Fruit fly (Drosophila melanogaster) whole organism, embryonic: ENCODE measurements around the gene nAChRalpha6.
A peak's percentile ranks its signal among the peaks of the same experiment; 100 is the strongest.

Source experiments
- ATbp ChIP-seq: fragments of 200-800 bp; sonication (Bioruptor generic); optimal IDR thresholded peaks from 2 replicates; lab custom pipeline; 2017; ENCODE audit warnings: missing biosample characterization, mild to moderate bottlenecking, missing genetic modification characterization, missing genetic modification reagents
- Abd-B ChIP-seq: fragments of 200-800 bp; sonication (Bioruptor generic); optimal IDR thresholded peaks from 2 replicates; lab custom pipeline; 2018; ENCODE audit warnings: missing biosample characterization, mild to moderate bottlenecking, missing genetic modification characterization, moderate library complexity
- CG10959 ChIP-seq: fragments of 200-800 bp; sonication (Bioruptor generic); IDR thresholded peaks from 2 replicates; pipeline ENCODE4 v1.3.6; 2022; ENCODE audit warnings: missing biosample characterization, missing genetic modification characterization
- CG11247 ChIP-seq: fragments of 200-800 bp; sonication (Bioruptor generic); IDR thresholded peaks from 2 replicates; pipeline ENCODE4 v1.3.6; 2022; ENCODE audit warnings: missing biosample characterization, missing genetic modification characterization
- CG11696 ChIP-seq: fragments of 200-800 bp; sonication (Bioruptor generic); IDR thresholded peaks from 2 replicates; pipeline ENCODE4 v1.3.6; 2022; ENCODE audit warnings: missing biosample characterization, missing genetic modification characterization
- CG12299 ChIP-seq: fragments of 200-800 bp; sonication (Bioruptor generic); optimal IDR thresholded peaks from 2 replicates; lab custom pipeline; 2018; ENCODE audit warnings: missing biosample characterization, mild to moderate bottlenecking, missing genetic modification characterization
- CG13624 ChIP-seq: fragments of 200-800 bp; sonication (Bioruptor generic); optimal IDR thresholded peaks from 2 replicates; lab custom pipeline; 2016; ENCODE audit warnings: missing biosample characterization, missing genetic modification characterization
- CG14667 ChIP-seq: fragments of 200-800 bp; sonication (Bioruptor generic); IDR thresholded peaks from 2 replicates; pipeline ENCODE4 v1.3.6; 2022; ENCODE audit warnings: missing biosample characterization, missing genetic modification characterization
- CG1602 ChIP-seq: fragments of 200-800 bp; sonication (Bioruptor generic); optimal IDR thresholded peaks from 3 replicates; lab custom pipeline; 2016; ENCODE audit warnings: missing biosample characterization, missing genetic modification characterization
- CG17385 ChIP-seq: fragments of 200-800 bp; sonication (Bioruptor generic); optimal IDR thresholded peaks from 3 replicates; lab custom pipeline; 2018; ENCODE audit warnings: missing biosample characterization, mild to moderate bottlenecking, missing genetic modification characterization
- CG17912 ChIP-seq: fragments of 200-800 bp; sonication (Bioruptor generic); optimal IDR thresholded peaks from 2 replicates; lab custom pipeline; 2018; ENCODE audit warnings: missing biosample characterization, mild to moderate bottlenecking, missing genetic modification characterization
- CG2116 ChIP-seq: fragments of 200-800 bp; sonication (Bioruptor generic); optimal IDR thresholded peaks from 3 replicates; lab custom pipeline; 2018; ENCODE audit warnings: missing biosample characterization, mild to moderate bottlenecking, missing genetic modification characterization
- CG2120 ChIP-seq: fragments of 200-800 bp; sonication (Bioruptor generic); optimal IDR thresholded peaks from 3 replicates; lab custom pipeline; 2016; ENCODE audit warnings: missing biosample characterization, missing genetic modification characterization
- CG2199 ChIP-seq: fragments of 200-800 bp; sonication (Bioruptor generic); IDR thresholded peaks from 3 replicates; pipeline ENCODE4 v1.3.6; 2022; ENCODE audit warnings: missing biosample characterization, missing genetic modification characterization
- CG31224 ChIP-seq: fragments of 200-800 bp; sonication (Bioruptor generic); IDR thresholded peaks from 2 replicates; pipeline ENCODE4 v1.3.6; 2022; ENCODE audit warnings: missing biosample characterization, missing genetic modification characterization
- CG34224 ChIP-seq: fragments of 200-800 bp; sonication (Bioruptor generic); IDR thresholded peaks from 3 replicates; pipeline ENCODE4 v1.3.6; 2022; ENCODE audit warnings: missing biosample characterization, missing genetic modification characterization; ENCODE audit not compliant: partially characterized antibody
- CG4707 ChIP-seq: fragments of 200-800 bp; sonication (Bioruptor generic); optimal IDR thresholded peaks from 2 replicates; lab custom pipeline; 2018; ENCODE audit warnings: missing biosample characterization, mild to moderate bottlenecking, missing genetic modification characterization, moderate library complexity
- CG6175 ChIP-seq: fragments of 200-800 bp; sonication (Bioruptor generic); IDR thresholded peaks from 3 replicates; pipeline ENCODE4 v1.3.6; 2022; ENCODE audit warnings: missing biosample characterization, missing genetic modification characterization
- CG7745 ChIP-seq: fragments of 200-800 bp; sonication (Bioruptor generic); optimal IDR thresholded peaks from 2 replicates; lab custom pipeline; 2018; ENCODE audit warnings: missing biosample characterization, mild to moderate bottlenecking, missing genetic modification characterization, moderate library complexity
- CG8765 ChIP-seq: fragments of 200-800 bp; sonication (Bioruptor generic); IDR thresholded peaks from 2 replicates; pipeline ENCODE4 v1.3.6; 2022; ENCODE audit warnings: missing biosample characterization, missing genetic modification characterization
- CG8944 ChIP-seq: fragments of 200-800 bp; sonication (Bioruptor generic); optimal IDR thresholded peaks from 3 replicates; lab custom pipeline; 2016; ENCODE audit warnings: missing biosample characterization, missing genetic modification characterization
- Dll ChIP-seq: fragments of 200-800 bp; sonication (Bioruptor generic); IDR thresholded peaks from 4 replicates; pipeline ENCODE4 v1.3.6; 2022; ENCODE audit warnings: missing biosample characterization, missing genetic modification characterization; ENCODE audit not compliant: partially characterized antibody
- GATAe ChIP-seq: fragments of 200-800 bp; sonication (Bioruptor generic); conservative IDR thresholded peaks from 2 replicates; pipeline ENCODE4 v1.3.6; 2022; ENCODE audit warnings: missing biosample characterization, missing genetic modification characterization
- H2.0 ChIP-seq: fragments of 200-800 bp; sonication (Bioruptor generic); IDR thresholded peaks from 2 replicates; pipeline ENCODE4 v1.3.6; 2022; ENCODE audit warnings: missing biosample characterization, missing genetic modification characterization
- Kr ChIP-seq: fragments of 200-800 bp; sonication (Bioruptor generic); optimal IDR thresholded peaks from 2 replicates; lab custom pipeline; 2017; ENCODE audit warnings: missing biosample characterization, mild to moderate bottlenecking, missing genetic modification characterization
- NC2β ChIP-seq: fragments of 200-800 bp; sonication (Bioruptor generic); optimal IDR thresholded peaks from 2 replicates; lab custom pipeline; 2016; ENCODE audit warnings: missing biosample characterization, missing genetic modification characterization
- NK7.1 ChIP-seq: fragments of 200-800 bp; sonication (Bioruptor generic); optimal IDR thresholded peaks from 3 replicates; lab custom pipeline; 2016; ENCODE audit warnings: missing biosample characterization, missing genetic modification characterization
- Six4 ChIP-seq: fragments of 200-800 bp; sonication (Bioruptor generic); optimal IDR thresholded peaks from 2 replicates; lab custom pipeline; 2016; ENCODE audit warnings: missing biosample characterization, missing genetic modification characterization
- Taf1 ChIP-seq: fragments of 200-800 bp; sonication (Bioruptor generic); IDR thresholded peaks from 2 replicates; pipeline ENCODE4 v1.3.6; 2022; ENCODE audit warnings: missing biosample characterization, missing genetic modification characterization
- amos ChIP-seq: fragments of 200-800 bp; sonication (Bioruptor generic); IDR thresholded peaks from 2 replicates; pipeline ENCODE4 v1.3.6; 2022; ENCODE audit warnings: missing biosample characterization, missing genetic modification characterization; ENCODE audit not compliant: partially characterized antibody
- chm ChIP-seq: fragments of 200-800 bp; sonication (Bioruptor generic); IDR thresholded peaks from 2 replicates; pipeline ENCODE4 v1.3.6; 2022; ENCODE audit warnings: missing biosample characterization, missing genetic modification characterization
- corto ChIP-seq: fragments of 200-800 bp; sonication (Bioruptor generic); optimal IDR thresholded peaks from 2 replicates; lab custom pipeline; 2016; ENCODE audit warnings: missing biosample characterization, mild to moderate bottlenecking, missing genetic modification characterization, moderate library complexity
- da ChIP-seq: fragments of 200-800 bp; sonication (Bioruptor generic); optimal IDR thresholded peaks from 2 replicates; lab custom pipeline; 2016; ENCODE audit warnings: missing biosample characterization, missing genetic modification characterization
- dan ChIP-seq: fragments of 200-800 bp; sonication (Bioruptor generic); IDR thresholded peaks from 2 replicates; pipeline ENCODE4 v1.3.6; 2022; ENCODE audit warnings: missing biosample characterization, missing genetic modification characterization
- eyg ChIP-seq: fragments of 200-800 bp; sonication (Bioruptor generic); optimal IDR thresholded peaks from 3 replicates; lab custom pipeline; 2016; ENCODE audit warnings: missing biosample characterization, missing genetic modification characterization
- gcm ChIP-seq: fragments of 200-800 bp; sonication (Bioruptor generic); optimal IDR thresholded peaks from 2 replicates; lab custom pipeline; 2019; ENCODE audit warnings: missing biosample characterization, mild to moderate bottlenecking, missing genetic modification characterization, moderate library complexity
- hkb ChIP-seq, 2 experiments: fragments of 200-800 bp in 1 of 2; fragments of >200 bp in 1 of 2; sonication (Bioruptor generic) in 1 of 2; IDR thresholded peaks in 1 of 2; optimal IDR thresholded peaks in 1 of 2; 2 replicates each; pipeline versions ENCODE4 v1.3.6 to Lab custom; 2017 to 2022; ENCODE audit warnings: missing biosample characterization in 1 of 2, missing genetic modification characterization in 1 of 2
- jing ChIP-seq: fragments of 200-800 bp; sonication (Bioruptor generic); optimal IDR thresholded peaks from 2 replicates; lab custom pipeline; 2018; ENCODE audit warnings: missing biosample characterization, mild to moderate bottlenecking, missing genetic modification characterization
- luna ChIP-seq: fragments of 200-800 bp; sonication (Bioruptor generic); optimal IDR thresholded peaks from 2 replicates; lab custom pipeline; 2016; ENCODE audit warnings: missing biosample characterization, missing genetic modification characterization
- mam ChIP-seq: fragments of 200-800 bp; sonication (Bioruptor generic); optimal IDR thresholded peaks from 3 replicates; lab custom pipeline; 2016; ENCODE audit warnings: missing biosample characterization, missing genetic modification characterization
- phol ChIP-seq: fragments of 200-800 bp; sonication (Bioruptor generic); optimal IDR thresholded peaks from 3 replicates; lab custom pipeline; 2018; ENCODE audit warnings: missing biosample characterization, mild to moderate bottlenecking, missing genetic modification characterization, moderate library complexity
- pita ChIP-seq: fragments of 200-800 bp; sonication (Bioruptor generic); optimal IDR thresholded peaks from 2 replicates; lab custom pipeline; 2017; ENCODE audit warnings: missing biosample characterization, mild to moderate bottlenecking, missing genetic modification characterization
- sc ChIP-seq, 3 experiments: fragments of >200 bp in 2 of 3; fragments of 200-800 bp in 1 of 3; sonication (Bioruptor generic) in 1 of 3; optimal IDR thresholded peaks; 2 replicates in 2 of 3; 3 replicates in 1 of 3; lab custom pipeline; 2017; ENCODE audit warnings: mild to moderate bottlenecking in 1 of 3, missing biosample characterization in 1 of 3, missing genetic modification characterization in 1 of 3, missing genetic modification reagents in 1 of 3
- sisA ChIP-seq: fragments of 200-800 bp; sonication (Bioruptor generic); IDR thresholded peaks from 2 replicates; pipeline ENCODE4 v1.3.6; 2022; ENCODE audit warnings: missing biosample characterization, missing genetic modification characterization
- so ChIP-seq: fragments of 200-800 bp; sonication (Bioruptor generic); IDR thresholded peaks from 3 replicates; pipeline ENCODE4 v1.3.6; 2022; ENCODE audit warnings: missing biosample characterization, missing genetic modification characterization
- tgo ChIP-seq: fragments of 200-800 bp; sonication (Bioruptor generic); IDR thresholded peaks from 3 replicates; pipeline ENCODE4 v1.3.6; 2022; ENCODE audit warnings: missing biosample characterization, missing genetic modification characterization
- tio ChIP-seq: fragments of 200-800 bp; sonication (Bioruptor generic); optimal IDR thresholded peaks from 2 replicates; lab custom pipeline; 2017; ENCODE audit warnings: missing biosample characterization, missing genetic modification characterization, inconsistent platforms
- unpg ChIP-seq: fragments of 200-800 bp; sonication (Bioruptor generic); optimal IDR thresholded peaks from 3 replicates; lab custom pipeline; 2018; ENCODE audit warnings: missing biosample characterization, mild to moderate bottlenecking, missing genetic modification characterization, moderate library complexity
- vfl ChIP-seq: fragments of 200-800 bp; sonication (Bioruptor generic); optimal IDR thresholded peaks from 2 replicates; lab custom pipeline; 2016; ENCODE audit warnings: missing biosample characterization, missing genetic modification characterization
- zen2 ChIP-seq: fragments of 200-800 bp; sonication (Bioruptor generic); IDR thresholded peaks from 3 replicates; pipeline ENCODE4 v1.3.6; 2022; ENCODE audit warnings: missing biosample characterization, missing genetic modification characterization; ENCODE audit not compliant: partially characterized antibody

nAChRalpha6 gene

DNA sequence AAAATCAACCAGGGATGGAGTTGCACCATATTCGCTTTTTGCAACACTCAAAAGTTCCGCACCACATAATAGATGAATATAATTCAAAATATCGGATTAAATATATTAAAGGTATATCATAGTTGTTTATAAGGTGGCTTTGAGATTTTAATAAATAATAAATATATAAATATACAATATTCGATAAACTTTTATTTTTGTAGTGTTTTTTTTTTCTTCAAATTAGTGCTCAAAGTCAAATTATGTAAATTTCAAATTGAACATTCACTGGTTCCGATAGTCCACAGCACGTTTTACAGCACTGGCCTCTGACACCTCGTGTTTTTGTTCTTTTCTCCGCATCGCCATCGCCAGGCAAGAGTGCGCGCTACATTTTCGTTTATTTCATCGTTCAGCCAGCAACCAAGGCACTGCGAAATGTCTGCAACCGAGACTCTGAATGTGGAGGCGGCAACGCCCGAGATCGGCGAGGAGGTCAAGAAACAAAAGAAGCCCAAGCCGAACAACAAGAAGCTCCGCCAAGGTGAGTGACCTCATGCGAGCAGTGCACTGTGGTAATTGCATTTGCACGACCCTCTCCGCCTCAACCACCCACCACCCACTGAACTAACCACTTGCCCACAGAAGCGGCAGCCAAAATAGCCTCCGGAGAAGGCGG, 122.7 kb downstream of the nAChRalpha6 start, which contains the start of the genes Taf11 and und (continued):
- TF ChIP-seq CG2120 = peak; percentile 17
- TF ChIP-seq CG1602 (GFP tag; lab: Kevin White, UChicago) = no peak
- TF ChIP-seq CG11696 (GFP tag; lab: Robert Waterston, UW) = no peak
- TF ChIP-seq CG34224 = peak; percentile 47; the same call in 2 of the 3 replicates
- no peak for TF ChIP-seq GATAe (GFP tag; lab: Robert Waterston, UW)
- no peak for TF ChIP-seq CG12299 (tag; lab: Kevin White, UChicago)
- TF ChIP-seq NC2β (GFP tag; lab: Kevin White, UChicago) = no peak
- no peak for TF ChIP-seq Kr (GFP tag; lab: Kevin White, UChicago)
- TF ChIP-seq Taf1 = no peak
- TF ChIP-seq CG17912 (GFP tag; lab: Kevin White, UChicago) = no peak
- TF ChIP-seq NK7.1 (GFP tag; lab: Kevin White, UChicago) = no peak
- no peak for TF ChIP-seq H2.0 (GFP tag; lab: Robert Waterston, UW)
- TF ChIP-seq ATbp (GFP tag; lab: Kevin White, UChicago) = no peak
- TF ChIP-seq corto (GFP tag; lab: Kevin White, UChicago) = no peak
- no peak for TF ChIP-seq CG7745 (tag; lab: Kevin White, UChicago)
- TF ChIP-seq CG8944 (GFP tag; lab: Kevin White, UChicago) = no peak
- TF ChIP-seq sc (optimal IDR thresholded peaks at IDR 0.05; lab: Kevin White, UChicago) = no peak
- TF ChIP-seq sc (GFP tag; optimal IDR thresholded peaks at IDR 0.05; lab: Kevin White, UChicago) = no peak
- peak; percentile 50 for TF ChIP-seq CG2116
- TF ChIP-seq CG17385 = peak; percentile 7
- TF ChIP-seq Abd-B (GFP tag; lab: Kevin White, UChicago) = peak; percentile 43
- TF ChIP-seq phol (tag; lab: Kevin White, UChicago) = peak; percentile 64
- no peak for TF ChIP-seq chm (GFP tag; lab: Robert Waterston, UW)
- TF ChIP-seq CG8765 = no peak
- no peak; the same call in 2 of the 3 replicates for TF ChIP-seq tgo (GFP tag; lab: Robert Waterston, UW)
- TF ChIP-seq eyg (GFP tag; lab: Kevin White, UChicago) = no peak
- TF ChIP-seq pita = no peak
- TF ChIP-seq dan = no peak
- TF ChIP-seq tio = no peak
- no peak for TF ChIP-seq CG13624 (GFP tag; lab: Kevin White, UChicago)
- no peak for TF ChIP-seq gcm (GFP tag; lab: Kevin White, UChicago)
- TF ChIP-seq jing (GFP tag; lab: Kevin White, UChicago) = no peak
- no peak for TF ChIP-seq CG14667
- TF ChIP-seq CG4707 (GFP tag; lab: Kevin White, UChicago) = no peak
- TF ChIP-seq amos (GFP tag; lab: Robert Waterston, UW) = peak; percentile 72
- no peak for TF ChIP-seq CG6175 (GFP tag; lab: Robert Waterston, UW)
- TF ChIP-seq CG2199 = no peak
- TF ChIP-seq CG10959 = no peak
- TF ChIP-seq CG31224 (GFP tag; lab: Robert Waterston, UW) = no peak
- TF ChIP-seq da (GFP tag; lab: Kevin White, UChicago) = no peak
- TF ChIP-seq unpg (GFP tag; lab: Kevin White, UChicago) = no peak
- TF ChIP-seq vfl = no peak
- TF ChIP-seq CG11247 (GFP tag; lab: Robert Waterston, UW) = no peak
- TF ChIP-seq sisA (GFP tag; lab: Robert Waterston, UW) = no peak
- no peak for TF ChIP-seq Six4 (GFP tag; lab: Kevin White, UChicago)
- no peak for TF ChIP-seq luna (GFP tag; lab: Kevin White, UChicago)
- TF ChIP-seq mam (GFP tag; lab: Kevin White, UChicago) = no peak
- peak; percentile 19 for TF ChIP-seq hkb (optimal IDR thresholded peaks at IDR 0.05; lab: Kevin White, UChicago)
- TF ChIP-seq hkb (GFP tag; IDR thresholded peaks at IDR 0.05; lab: Robert Waterston, UW) = no peak
- no peak for TF ChIP-seq so
- peak; percentile 83 for TF ChIP-seq Dll
- peak; percentile 13; the same call in 1 of the 3 replicates for TF ChIP-seq zen2 (GFP tag; lab: Robert Waterston, UW)
